Worm (Caenorhabditis elegans) whole organism, early embryonic: ENCODE results near the gene ani-1.

Experiments
- aly-1 ChIP-seq: sonication (generic microtip); optimal IDR thresholded peaks from 2 replicates; lab custom pipeline; 2016; ENCODE audit warnings: missing genetic modification characterization, missing compliant biosample characterization
- ama-1 ChIP-seq: fragments of 150-350 bp; optimal IDR thresholded peaks from 2 replicates; lab custom pipeline; 2014
- ceh-13 ChIP-seq: fragments of 200-800 bp; sonication (Bioruptor generic); optimal IDR thresholded peaks from 2 replicates; lab custom pipeline; 2018; ENCODE audit warnings: mild to moderate bottlenecking, missing genetic modification characterization, missing compliant biosample characterization
- flt-1 ChIP-seq: fragments of 200-800 bp; sonication (Bioruptor generic); IDR thresholded peaks from 2 replicates; pipeline ENCODE4 v1.3.6; 2022; ENCODE audit warnings: missing genetic modification characterization, missing compliant biosample characterization
- hmg-4 ChIP-seq: fragments of 200-800 bp; sonication (Bioruptor generic); optimal IDR thresholded peaks from 2 replicates; lab custom pipeline; 2018; ENCODE audit warnings: mild to moderate bottlenecking, missing genetic modification characterization, missing compliant biosample characterization
- sea-1 ChIP-seq: fragments of 200-800 bp; sonication (Bioruptor generic); conservative IDR thresholded peaks from 2 replicates; pipeline ENCODE4 v1.3.6; 2022; ENCODE audit warnings: missing genetic modification characterization, missing compliant biosample characterization
- tbx-11 ChIP-seq: fragments of 200-800 bp; sonication (Bioruptor generic); IDR thresholded peaks from 2 replicates; pipeline ENCODE4 v1.3.6; 2022; ENCODE audit warnings: missing genetic modification characterization, missing compliant biosample characterization

DNA sequence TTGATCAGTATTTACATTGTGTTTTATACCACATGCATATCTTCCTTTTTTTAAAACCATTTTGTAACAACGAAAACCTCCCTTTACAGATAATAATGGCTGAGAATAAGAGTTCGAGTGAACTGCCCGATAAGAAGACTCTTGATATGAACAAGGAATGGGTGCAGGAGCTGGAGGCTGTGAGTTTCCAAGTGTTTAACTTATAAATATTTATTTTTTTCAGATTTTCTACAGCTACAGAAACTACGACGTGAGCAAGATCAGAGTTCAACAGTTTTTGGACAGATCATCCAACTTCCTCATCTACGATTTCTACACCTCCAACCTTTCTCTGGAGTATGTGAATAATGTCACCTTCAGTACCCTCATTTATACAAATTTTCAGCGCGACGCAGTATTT lies 43.3 kb upstream of the ani-1 start, which contains the start of gene herd-1:
- TF ChIP-seq aly-1 (tag; lab: Kevin White, UChicago) (no peak), ama-1 (lab: Kevin White, UChicago) (no peak), flt-1 (GFP tag; lab: Robert Waterston, UW) (no peak), sea-1 (GFP tag; lab: Robert Waterston, UW) (no peak), ceh-13 (GFP tag; lab: Kevin White, UChicago) (no peak), tbx-11 (no peak), hmg-4 (GFP tag; lab: Kevin White, UChicago) (no peak)
